Fruit fly (Drosophila melanogaster) whole organism, adult: ENCODE data around the gene GAPsec.

Experiments used
- CG11617 ChIP-seq: fragments of 200-800 bp; sonication (Bioruptor generic); optimal IDR thresholded peaks from 2 replicates; lab custom pipeline; 2017; ENCODE audit warnings: mild to moderate bottlenecking, missing biosample characterization, missing genetic modification reagents, missing genetic modification characterization
- CG12768 ChIP-seq: fragments of 200-800 bp; sonication (Bioruptor generic); optimal IDR thresholded peaks from 2 replicates; lab custom pipeline; 2017; ENCODE audit warnings: missing biosample characterization, missing genetic modification characterization, mild to moderate bottlenecking, moderate library complexity, missing genetic modification reagents
- CG14711 ChIP-seq: fragments of 200-800 bp; sonication (Bioruptor generic); optimal IDR thresholded peaks from 2 replicates; lab custom pipeline; 2018; ENCODE audit warnings: missing biosample characterization, mild to moderate bottlenecking, missing genetic modification characterization, moderate library complexity
- CG1620 ChIP-seq: fragments of 200-800 bp; sonication (Bioruptor generic); optimal IDR thresholded peaks from 2 replicates; lab custom pipeline; 2016; ENCODE audit warnings: missing biosample characterization, missing genetic modification characterization
- CG33017 ChIP-seq: fragments of 200-800 bp; sonication (Bioruptor generic); optimal IDR thresholded peaks from 2 replicates; lab custom pipeline; 2018; ENCODE audit warnings: missing biosample characterization, mild to moderate bottlenecking, missing genetic modification characterization, moderate library complexity
- CG5204 ChIP-seq: fragments of 200-800 bp; sonication (Bioruptor generic); optimal IDR thresholded peaks from 2 replicates; lab custom pipeline; 2016; ENCODE audit warnings: missing biosample characterization, missing genetic modification characterization
- CG7045 ChIP-seq: fragments of 200-800 bp; sonication (Bioruptor generic); optimal IDR thresholded peaks from 2 replicates; lab custom pipeline; 2017; ENCODE audit warnings: missing biosample characterization, mild to moderate bottlenecking, missing genetic modification characterization
- CG7101 ChIP-seq: fragments of 200-800 bp; sonication (Bioruptor generic); optimal IDR thresholded peaks from 2 replicates; lab custom pipeline; 2018; ENCODE audit warnings: missing biosample characterization, mild to moderate bottlenecking, missing genetic modification characterization, moderate library complexity
- Clk ChIP-seq: fragments of 200-800 bp; sonication (Bioruptor generic); optimal IDR thresholded peaks from 2 replicates; lab custom pipeline; 2017; ENCODE audit warnings: missing biosample characterization, missing genetic modification characterization
- Crg-1 ChIP-seq: fragments of 200-800 bp; sonication (Bioruptor generic); optimal IDR thresholded peaks from 2 replicates; lab custom pipeline; 2016; ENCODE audit warnings: missing biosample characterization, missing genetic modification characterization
- Hr96 ChIP-seq: fragments of 200-800 bp; sonication (Bioruptor generic); optimal IDR thresholded peaks from 2 replicates; lab custom pipeline; 2016; ENCODE audit warnings: missing biosample characterization, missing genetic modification characterization
- Mnt ChIP-seq: fragments of 200-800 bp; sonication (Bioruptor generic); optimal IDR thresholded peaks from 2 replicates; lab custom pipeline; 2016; ENCODE audit warnings: missing biosample characterization, mild to moderate bottlenecking, missing genetic modification characterization
- bab1 ChIP-seq: fragments of 200-800 bp; sonication (Bioruptor generic); optimal IDR thresholded peaks from 3 replicates; lab custom pipeline; 2019; ENCODE audit warnings: missing biosample characterization, mild to moderate bottlenecking, missing genetic modification characterization, moderate library complexity
- cic ChIP-seq: fragments of 200-800 bp; sonication (Bioruptor generic); optimal IDR thresholded peaks from 2 replicates; lab custom pipeline; 2017; ENCODE audit warnings: missing biosample characterization, mild to moderate bottlenecking, missing genetic modification characterization, moderate library complexity
- cnc ChIP-seq, 2 experiments: fragments of >200 bp; optimal IDR thresholded peaks; 2 replicates each; lab custom pipeline; 2017
- kay ChIP-seq: fragments of 200-800 bp; sonication (Bioruptor generic); peaks from one replicate; lab custom pipeline; 2016; ENCODE audit warnings: missing biosample characterization, missing genetic modification characterization, borderline replicate concordance
- ovo ChIP-seq: fragments of 200-800 bp; sonication (Bioruptor generic); optimal IDR thresholded peaks from 2 replicates; lab custom pipeline; 2016; ENCODE audit warnings: missing biosample characterization, missing genetic modification characterization
- pad ChIP-seq: fragments of 200-800 bp; sonication (Bioruptor generic); optimal IDR thresholded peaks from 3 replicates; lab custom pipeline; 2017; ENCODE audit warnings: missing biosample characterization, missing genetic modification characterization, mild to moderate bottlenecking, moderate library complexity, missing genetic modification reagents
- tj ChIP-seq: fragments of 200-800 bp; sonication (Bioruptor generic); optimal IDR thresholded peaks from 3 replicates; lab custom pipeline; 2017; ENCODE audit warnings: missing biosample characterization, mild to moderate bottlenecking, missing genetic modification characterization, moderate library complexity
- toe ChIP-seq: fragments of 200-800 bp; sonication (Bioruptor generic); optimal IDR thresholded peaks from 2 replicates; lab custom pipeline; 2016; ENCODE audit warnings: missing biosample characterization, missing genetic modification characterization

Gene GAPsec

DNA sequence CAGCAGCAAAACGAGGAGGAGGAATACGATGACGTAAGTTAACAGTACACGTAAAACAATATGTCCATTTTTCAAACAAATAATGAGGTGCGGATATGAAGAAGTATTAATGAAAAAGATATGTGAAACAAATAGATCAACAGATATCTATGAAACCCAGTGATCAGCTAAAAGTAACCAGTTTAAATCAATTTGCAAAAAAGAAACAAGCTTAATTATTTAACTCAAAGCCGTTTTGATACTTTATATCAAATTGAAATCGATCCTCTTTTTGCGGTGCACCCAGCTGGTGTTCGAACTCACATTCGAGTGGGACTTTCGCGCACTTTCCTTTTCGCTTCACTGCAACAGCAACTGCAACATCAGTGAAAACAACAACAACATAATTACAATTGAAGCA, 17.3 kb upstream of the GAPsec start:
- TF ChIP-seq CG12768 (GFP tag; lab: Kevin White, UChicago) (no peak), tj (GFP tag; lab: Kevin White, UChicago) (no peak), kay (GFP tag; lab: Kevin White, UChicago) (no peak), Hr96 (GFP tag; lab: Kevin White, UChicago) (no peak), CG5204 (GFP tag; lab: Kevin White, UChicago) (no peak), CG33017 (tag; lab: Kevin White, UChicago) (no peak), CG7101 (no peak), Crg-1 (GFP tag; lab: Kevin White, UChicago) (no peak), ovo (no peak), CG14711 (no peak), bab1 (GFP tag; lab: Kevin White, UChicago) (no peak), pad (GFP tag; lab: Kevin White, UChicago) (no peak), CG11617 (GFP tag; lab: Kevin White, UChicago) (no peak), cnc (optimal IDR thresholded peaks at IDR 0.05; lab: Kevin White, UChicago) (no peak), toe (GFP tag; lab: Kevin White, UChicago) (no peak), Mnt (GFP tag; lab: Kevin White, UChicago) (no peak)

DNA sequence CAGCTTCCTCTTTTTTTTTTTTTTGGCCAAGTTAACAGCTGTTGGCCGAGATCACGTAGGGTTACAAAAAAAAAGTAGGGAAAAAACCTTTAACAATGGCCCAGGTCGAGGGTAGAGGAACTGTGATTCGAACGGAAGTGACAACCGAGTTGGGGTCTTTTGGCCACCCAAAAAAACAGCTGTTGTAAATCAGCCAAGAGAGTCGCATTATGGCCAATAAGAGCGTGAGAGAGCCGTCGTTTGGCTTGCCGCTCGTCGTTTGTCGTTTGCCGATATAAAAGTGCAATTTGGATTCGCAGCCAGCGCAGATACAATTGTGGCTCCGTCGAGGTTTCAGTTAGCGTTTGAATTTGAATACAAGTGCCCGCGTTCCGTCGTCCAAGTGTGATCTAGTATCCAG, 16.4 kb upstream of the GAPsec start, which contains the start of gene Cpr66D:
Cpr66D (plus strand) TSS at position 301 of the 400 bp plus-strand sequence.
- no peak for TF ChIP-seq bab1 (GFP tag; lab: Kevin White, UChicago)
- no peak for TF ChIP-seq cic
- no peak for TF ChIP-seq CG33017 (tag; lab: Kevin White, UChicago)
- no peak for TF ChIP-seq cnc (optimal IDR thresholded peaks at IDR 0.05; lab: Kevin White, UChicago)
- no peak for TF ChIP-seq Clk (GFP tag; lab: Kevin White, UChicago)
- TF ChIP-seq CG14711 = no peak
- TF ChIP-seq CG5204 (GFP tag; lab: Kevin White, UChicago) = no peak
- TF ChIP-seq pad (GFP tag; lab: Kevin White, UChicago) = no peak
- TF ChIP-seq CG11617 (GFP tag; lab: Kevin White, UChicago) = no peak
- no peak for TF ChIP-seq CG1620
- TF ChIP-seq Hr96 (GFP tag; lab: Kevin White, UChicago) = no peak
- TF ChIP-seq Mnt (GFP tag; lab: Kevin White, UChicago) = no peak
- TF ChIP-seq tj (GFP tag; lab: Kevin White, UChicago) = no peak
- TF ChIP-seq Crg-1 (GFP tag; lab: Kevin White, UChicago) = no peak
- TF ChIP-seq CG7101 = no peak
- no peak for TF ChIP-seq CG12768 (GFP tag; lab: Kevin White, UChicago)
- no peak for TF ChIP-seq kay (GFP tag; lab: Kevin White, UChicago)
- TF ChIP-seq ovo = no peak
- TF ChIP-seq CG7045 (GFP tag; lab: Kevin White, UChicago) = no peak

dm6 chr3L:8633614-8634325, 10.1 kb upstream of the GAPsec start, which contains the start of gene Cdc6:
Gene Cdc6, minus strand, starts transcription at chr3L:8634069.
- TF ChIP-seq bab1 (GFP tag; lab: Kevin White, UChicago) = peak; percentile 24
- TF ChIP-seq CG14711 = no peak
- no peak for TF ChIP-seq CG7045 (GFP tag; lab: Kevin White, UChicago)
- TF ChIP-seq CG11617 (GFP tag; lab: Kevin White, UChicago) = no peak
- TF ChIP-seq CG1620 = no peak

dm6 chr3L:8629701-8630343, 6.1 kb upstream of the GAPsec start:
- TF ChIP-seq pad (GFP tag; lab: Kevin White, UChicago) (no peak), CG33017 (tag; lab: Kevin White, UChicago) (no peak), kay (GFP tag; lab: Kevin White, UChicago) (peak; percentile 38), Mnt (GFP tag; lab: Kevin White, UChicago) (no peak), cnc (optimal IDR thresholded peaks at IDR 0.05; lab: Kevin White, UChicago) (no peak), tj (GFP tag; lab: Kevin White, UChicago) (no peak)

DNA sequence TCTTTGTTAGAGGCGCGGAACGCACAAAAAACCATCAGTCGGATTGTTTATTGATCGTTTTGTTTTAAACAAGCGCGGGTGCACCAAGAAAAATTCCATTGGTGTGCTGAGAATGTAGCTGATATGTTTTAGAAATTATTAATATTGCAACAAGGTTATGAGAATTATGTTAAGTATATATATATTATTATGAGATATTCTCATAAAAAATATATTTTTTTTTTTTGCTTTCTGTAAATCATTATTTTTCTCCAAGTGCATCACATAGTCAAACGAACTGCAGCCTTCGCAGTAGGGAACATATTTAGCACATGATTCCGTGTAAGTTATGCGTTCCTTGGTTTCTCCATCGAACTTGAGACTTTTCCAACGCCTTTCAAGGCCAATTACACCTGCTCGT, 5.3 kb upstream of the GAPsec start:
- TF ChIP-seq CG1620 (no peak), toe (GFP tag; lab: Kevin White, UChicago) (no peak), cnc (optimal IDR thresholded peaks at IDR 0.05; lab: Kevin White, UChicago) (no peak), CG12768 (GFP tag; lab: Kevin White, UChicago) (no peak), CG7101 (no peak), ovo (no peak), cic (no peak), bab1 (GFP tag; lab: Kevin White, UChicago) (no peak), Hr96 (GFP tag; lab: Kevin White, UChicago) (no peak), Mnt (GFP tag; lab: Kevin White, UChicago) (no peak), Crg-1 (GFP tag; lab: Kevin White, UChicago) (no peak), CG14711 (no peak), CG7045 (GFP tag; lab: Kevin White, UChicago) (no peak), kay (GFP tag; lab: Kevin White, UChicago) (no peak), CG33017 (tag; lab: Kevin White, UChicago) (no peak), CG5204 (GFP tag; lab: Kevin White, UChicago) (no peak), tj (GFP tag; lab: Kevin White, UChicago) (no peak), pad (GFP tag; lab: Kevin White, UChicago) (no peak)
